Worm (Caenorhabditis elegans): ENCODE data around the gene mrps-11.

ce11 chrV:12478990-12479389 is 15.4 kb downstream of the mrps-11 start:
- TF ChIP-seq B0310.2 (tag; optimal IDR thresholded peaks at IDR 0.05) (no peak), ceh-36 (tag; optimal IDR thresholded peaks at IDR 0.05) (no peak), flt-1 (GFP tag; IDR thresholded peaks at IDR 0.05) (no peak), aly-1 (tag; optimal IDR thresholded peaks at IDR 0.05) (no peak), sea-1 (GFP tag; conservative IDR thresholded peaks at IDR 0.05) (no peak), hmbx-1 (tag; optimal IDR thresholded peaks at IDR 0.05) (no peak), tbx-37 (GFP tag; conservative IDR thresholded peaks at IDR 0.05) (no peak), ama-1 (optimal IDR thresholded peaks at IDR 0.05) (no peak), scrt-1 (GFP tag; IDR thresholded peaks at IDR 0.05) (no peak), tra-4 (tag; optimal IDR thresholded peaks at IDR 0.05) (no peak), ets-7 (tag; optimal IDR thresholded peaks at IDR 0.05) (no peak), F13C5.2 (tag; optimal IDR thresholded peaks at IDR 0.05) (no peak), hmg-4 (GFP tag; optimal IDR thresholded peaks at IDR 0.05) (no peak)
